Fruit fly (Drosophila melanogaster) whole organism, wandering third instar larva: ENCODE measurements around the gene CG11980.
A peak's percentile ranks its signal among the peaks of the same experiment; 100 is the strongest.

Experiments used
- Abd-B ChIP-seq: fragments of >200 bp; optimal IDR thresholded peaks from 2 replicates; lab custom pipeline; 2017; ENCODE audit warnings: missing biosample characterization, missing genetic modification characterization
- CG32264 ChIP-seq: fragments of 200-800 bp; sonication (Bioruptor generic); optimal IDR thresholded peaks from 2 replicates; lab custom pipeline; 2016; ENCODE audit warnings: missing biosample characterization, missing genetic modification characterization
- CG9705 ChIP-seq: fragments of 200-800 bp; sonication (Bioruptor generic); optimal IDR thresholded peaks from 2 replicates; lab custom pipeline; 2018; ENCODE audit warnings: missing biosample characterization, mild to moderate bottlenecking, missing genetic modification characterization
- CrebA ChIP-seq: fragments of 200-800 bp; sonication (Bioruptor generic); optimal IDR thresholded peaks from 2 replicates; lab custom pipeline; 2016; ENCODE audit warnings: missing biosample characterization, mild to moderate bottlenecking, missing genetic modification characterization, borderline replicate concordance
- Dfd ChIP-seq: fragments of >200 bp; optimal IDR thresholded peaks from 2 replicates; lab custom pipeline; 2017; ENCODE audit warnings: missing biosample characterization, missing genetic modification characterization
- Dif ChIP-seq: fragments of 200-275, 200-300 bp; sonication (Bioruptor generic); optimal IDR thresholded peaks from 2 replicates; lab custom pipeline; 2018; ENCODE audit warnings: missing biosample characterization, missing genetic modification characterization; ENCODE audit not compliant: partially characterized antibody
- GATAd ChIP-seq: sonication (Bioruptor generic); optimal IDR thresholded peaks from 2 replicates; lab custom pipeline; 2016; ENCODE audit warnings: missing biosample characterization, missing genetic modification characterization
- HLH106 ChIP-seq: fragments of 200-800 bp; optimal IDR thresholded peaks from 3 replicates; lab custom pipeline; 2019; ENCODE audit warnings: missing biosample characterization, mild to moderate bottlenecking, missing genetic modification characterization, moderate library complexity
- Hnf4 ChIP-seq: fragments of 200-800 bp; sonication (Bioruptor generic); optimal IDR thresholded peaks from 2 replicates; lab custom pipeline; 2016; ENCODE audit warnings: missing biosample characterization, mild to moderate bottlenecking, missing genetic modification characterization
- Hr78 ChIP-seq: fragments of >200 bp; optimal IDR thresholded peaks from 2 replicates; lab custom pipeline; 2017; ENCODE audit warnings: missing biosample characterization, missing genetic modification characterization
- Hr83 ChIP-seq: fragments of 200-300 bp; sonication (Bioruptor generic); optimal IDR thresholded peaks from 2 replicates; lab custom pipeline; 2016; ENCODE audit warnings: missing biosample characterization, mild to moderate bottlenecking, missing genetic modification characterization, moderate library complexity; ENCODE audit not compliant: poor library complexity, severe bottlenecking
- Jra ChIP-seq: sonication (Bioruptor generic); optimal IDR thresholded peaks from 2 replicates; lab custom pipeline; 2016; ENCODE audit warnings: missing biosample characterization, missing genetic modification characterization
- Mio ChIP-seq: sonication (Bioruptor generic); optimal IDR thresholded peaks from 2 replicates; lab custom pipeline; 2016; ENCODE audit warnings: missing biosample characterization, missing genetic modification characterization
- Myc ChIP-seq: fragments of >200 bp; optimal IDR thresholded peaks from 2 replicates; lab custom pipeline; 2017
- N ChIP-seq: fragments of >200 bp; optimal IDR thresholded peaks from 2 replicates; lab custom pipeline; 2018; ENCODE audit warnings: missing biosample characterization, missing external identifiers, missing genetic modification characterization
- OdsH ChIP-seq: fragments of 200-800 bp; sonication (Bioruptor generic); optimal IDR thresholded peaks from 2 replicates; lab custom pipeline; 2016; ENCODE audit warnings: missing biosample characterization, mild to moderate bottlenecking, missing genetic modification characterization
- Rel ChIP-seq, 2 experiments: fragments of 200-800 bp; sonication (Bioruptor generic) in 1 of 2; optimal IDR thresholded peaks; 2 replicates in 1 of 2; 3 replicates in 1 of 2; lab custom pipeline; 2016 to 2019; ENCODE audit warnings: mild to moderate bottlenecking in 2 of 2, missing biosample characterization in 2 of 2, missing genetic modification characterization in 2 of 2, moderate library complexity in 1 of 2
- Sp1 ChIP-seq: fragments of 200-800 bp; sonication (Bioruptor generic); optimal IDR thresholded peaks from 3 replicates; lab custom pipeline; 2019; ENCODE audit warnings: missing biosample characterization, mild to moderate bottlenecking, missing genetic modification characterization, moderate library complexity
- Vsx2 ChIP-seq: fragments of 200-300, 225-300 bp; sonication (Bioruptor generic); optimal IDR thresholded peaks from 2 replicates; lab custom pipeline; 2018; ENCODE audit warnings: missing biosample characterization, missing genetic modification characterization; ENCODE audit not compliant: partially characterized antibody
- br ChIP-seq: fragments of 200-800 bp; sonication (Bioruptor generic); optimal IDR thresholded peaks from 2 replicates; lab custom pipeline; 2016; ENCODE audit warnings: missing biosample characterization, missing genetic modification characterization
- brk ChIP-seq: fragments of 200-800 bp; sonication (Bioruptor generic); optimal IDR thresholded peaks from 2 replicates; lab custom pipeline; 2016; ENCODE audit warnings: missing biosample characterization, mild to moderate bottlenecking, missing genetic modification characterization
- dl ChIP-seq, 2 experiments: fragments of 175-275, 200-275 bp in 1 of 2; fragments of 200-275 bp in 1 of 2; sonication (Bioruptor generic); optimal IDR thresholded peaks; lab custom pipeline; 2018; ENCODE audit warnings: mild to moderate bottlenecking in 2 of 2, missing biosample characterization in 2 of 2, missing genetic modification characterization in 2 of 2, moderate library complexity in 2 of 2; ENCODE audit not compliant: partially characterized antibody in 2 of 2, insufficient read depth in 1 of 2
- dmrt93B ChIP-seq: fragments of 200-800 bp; sonication (Bioruptor generic); optimal IDR thresholded peaks from 2 replicates; lab custom pipeline; 2018; ENCODE audit warnings: missing biosample characterization, mild to moderate bottlenecking, missing genetic modification characterization
- dsf ChIP-seq: sonication (Bioruptor generic); optimal IDR thresholded peaks from 2 replicates; lab custom pipeline; 2016; ENCODE audit warnings: missing biosample characterization, missing genetic modification characterization, borderline replicate concordance
- ey ChIP-seq: fragments of 200-800 bp; sonication (Bioruptor generic); optimal IDR thresholded peaks from 2 replicates; lab custom pipeline; 2016; ENCODE audit warnings: missing biosample characterization, missing genetic modification characterization
- foxo ChIP-seq, 2 experiments: fragments of 200-800 bp; sonication (Bioruptor generic); optimal IDR thresholded peaks; 2 replicates in 1 of 2; 3 replicates in 1 of 2; lab custom pipeline; 2016 to 2017; ENCODE audit warnings: missing biosample characterization in 2 of 2, missing genetic modification characterization in 2 of 2
- fru ChIP-seq: fragments of 200-800 bp; sonication (Bioruptor generic); optimal IDR thresholded peaks from 3 replicates; lab custom pipeline; 2016; ENCODE audit warnings: missing biosample characterization, mild to moderate bottlenecking, missing genetic modification characterization
- h ChIP-seq: fragments of 200-800 bp; sonication (Bioruptor generic); optimal IDR thresholded peaks from 3 replicates; lab custom pipeline; 2016; ENCODE audit warnings: missing biosample characterization, mild to moderate bottlenecking, missing genetic modification characterization
- jim ChIP-seq: fragments of 175-275, 200-325 bp; sonication (Bioruptor generic); optimal IDR thresholded peaks from 2 replicates; lab custom pipeline; 2016; ENCODE audit warnings: missing biosample characterization, mild to moderate bottlenecking, missing genetic modification characterization
- lola ChIP-seq: fragments of >200 bp; optimal IDR thresholded peaks from 2 replicates; lab custom pipeline; 2017; ENCODE audit warnings: missing biosample characterization, missing genetic modification characterization
- pan ChIP-seq: fragments of >200 bp; optimal IDR thresholded peaks from 2 replicates; lab custom pipeline; 2017
- psq ChIP-seq: fragments of 200-800 bp; sonication (Bioruptor generic); optimal IDR thresholded peaks from 3 replicates; lab custom pipeline; 2017; ENCODE audit warnings: missing biosample characterization, mild to moderate bottlenecking, missing genetic modification characterization, moderate library complexity
- rgr ChIP-seq: fragments of 200-800 bp; sonication (Bioruptor generic); optimal IDR thresholded peaks from 3 replicates; lab custom pipeline; 2016; ENCODE audit warnings: missing biosample characterization, mild to moderate bottlenecking, missing genetic modification characterization
- sage ChIP-seq: fragments of 200-800 bp; sonication (Bioruptor generic); optimal IDR thresholded peaks from 2 replicates; lab custom pipeline; 2016; ENCODE audit warnings: missing biosample characterization, mild to moderate bottlenecking, missing genetic modification characterization
- sv ChIP-seq: fragments of 200-800 bp; sonication (Bioruptor generic); optimal IDR thresholded peaks from 3 replicates; lab custom pipeline; 2016; ENCODE audit warnings: missing biosample characterization, missing genetic modification characterization
- tai ChIP-seq: sonication (Bioruptor generic); optimal IDR thresholded peaks from 2 replicates; lab custom pipeline; 2016; ENCODE audit warnings: missing biosample characterization, missing genetic modification characterization
- usp ChIP-seq: fragments of >200 bp; optimal IDR thresholded peaks from 2 replicates; lab custom pipeline; 2017; ENCODE audit warnings: missing biosample characterization, missing genetic modification characterization
- woc ChIP-seq: sonication (Bioruptor generic); optimal IDR thresholded peaks from 2 replicates; lab custom pipeline; 2016; ENCODE audit warnings: missing biosample characterization, mild to moderate bottlenecking, missing genetic modification characterization

CG11980 gene

dm6 chr3R:9053021-9053420 lies 49.2 kb downstream of the CG11980 start:
- TF ChIP-seq ey = peak; percentile 70
- peak; percentile 56 for TF ChIP-seq HLH106 (tag; lab: Kevin White, UChicago)
- peak; percentile 81 for TF ChIP-seq jim (GFP tag; lab: Kevin White, UChicago)
- no peak for TF ChIP-seq brk
- TF ChIP-seq Mio (GFP tag; lab: Kevin White, UChicago) = no peak
- TF ChIP-seq h (GFP tag; lab: Kevin White, UChicago) = peak; percentile 96
- peak; percentile 75 for TF ChIP-seq br
- peak; percentile 95 for TF ChIP-seq Dif
- peak; percentile 53 to 90 for TF ChIP-seq dl (GFP tag; optimal IDR thresholded peaks at IDR 0.05; lab: Kevin White, UChicago; ENCODE audit: insufficient read depth in 1 of 2, partially characterized antibody in 2 of 2)
- no peak for TF ChIP-seq Abd-B
- peak; percentile 69 for TF ChIP-seq psq (GFP tag; lab: Kevin White, UChicago)
- no peak for TF ChIP-seq Vsx2
- TF ChIP-seq Myc (lab: Kevin White, UChicago) = peak; percentile 59
- no peak for TF ChIP-seq CG9705
- peak; percentile 10 to 77 for TF ChIP-seq foxo (GFP tag; optimal IDR thresholded peaks at IDR 0.05; lab: Kevin White, UChicago)
- TF ChIP-seq fru (GFP tag; lab: Kevin White, UChicago) = peak; percentile 87
- TF ChIP-seq woc = peak; percentile 71
- TF ChIP-seq CG32264 (GFP tag; lab: Kevin White, UChicago) = no peak
- TF ChIP-seq OdsH (GFP tag; lab: Kevin White, UChicago) = peak; percentile 65
- peak; percentile 82 for TF ChIP-seq Jra
- TF ChIP-seq dsf (GFP tag; lab: Kevin White, UChicago) = no peak
- peak; percentile 67 for TF ChIP-seq Hnf4
- peak; percentile 72 for TF ChIP-seq Sp1
- TF ChIP-seq sv = peak; percentile 37
- peak; percentile 79 for TF ChIP-seq rgr (GFP tag; lab: Kevin White, UChicago)
- peak; percentile 85 for TF ChIP-seq Hr83 (GFP tag; lab: Kevin White, UChicago)
- no peak for TF ChIP-seq pan (lab: Kevin White, UChicago)
- no peak for TF ChIP-seq GATAd

dm6 chr3R:9053850-9054441 lies 50.1 kb downstream of the CG11980 start:
- TF ChIP-seq dmrt93B (GFP tag; lab: Kevin White, UChicago) = peak; percentile 66
- TF ChIP-seq Hr83 (GFP tag; lab: Kevin White, UChicago) = peak; percentile 45
- peak; percentile 71 for TF ChIP-seq ey
- TF ChIP-seq HLH106 (tag; lab: Kevin White, UChicago) = peak; percentile 72
- peak; percentile 50 for TF ChIP-seq woc
- TF ChIP-seq CG9705 = peak; percentile 4
- TF ChIP-seq Mio (GFP tag; lab: Kevin White, UChicago) = no peak
- peak; percentile 75 for TF ChIP-seq Dif
- TF ChIP-seq Rel (GFP tag; optimal IDR thresholded peaks at IDR 0.05; lab: Kevin White, UChicago) = no peak
- TF ChIP-seq Rel (tag; optimal IDR thresholded peaks at IDR 0.05; lab: Kevin White, UChicago) = no peak
- TF ChIP-seq fru (GFP tag; lab: Kevin White, UChicago) = peak; percentile 76
- TF ChIP-seq Hr78 (GFP tag; lab: Kevin White, UChicago) = no peak
- peak; percentile 66 for TF ChIP-seq br
- no peak for TF ChIP-seq pan (lab: Kevin White, UChicago)
- no peak for TF ChIP-seq N (GFP tag; lab: Kevin White, UChicago)
- TF ChIP-seq GATAd = no peak
- no peak for TF ChIP-seq Dfd (GFP tag; lab: Kevin White, UChicago)
- TF ChIP-seq sv = no peak
- TF ChIP-seq tai (GFP tag; lab: Kevin White, UChicago) = no peak
- TF ChIP-seq brk = no peak
- peak; percentile 50 for TF ChIP-seq CG32264 (GFP tag; lab: Kevin White, UChicago)
- TF ChIP-seq h (GFP tag; lab: Kevin White, UChicago) = peak; percentile 51
- no peak for TF ChIP-seq jim (GFP tag; lab: Kevin White, UChicago)
- no peak for TF ChIP-seq Hnf4
- TF ChIP-seq Myc (lab: Kevin White, UChicago) = no peak
- TF ChIP-seq Jra = no peak
- peak; percentile 24 for TF ChIP-seq rgr (GFP tag; lab: Kevin White, UChicago)
- TF ChIP-seq usp (GFP tag; lab: Kevin White, UChicago) = no peak
- TF ChIP-seq CrebA = no peak
- TF ChIP-seq Sp1 = peak; percentile 57
- no peak for TF ChIP-seq lola (GFP tag; lab: Kevin White, UChicago)
- TF ChIP-seq foxo (GFP tag; optimal IDR thresholded peaks at IDR 0.05; lab: Kevin White, UChicago) = peak in 1 of 2 experiments; percentile 73
- TF ChIP-seq sage (GFP tag; lab: Kevin White, UChicago) = no peak
- TF ChIP-seq Abd-B = no peak
- no peak for TF ChIP-seq Vsx2
- TF ChIP-seq dsf (GFP tag; lab: Kevin White, UChicago) = no peak
- no peak for TF ChIP-seq dl (GFP tag; optimal IDR thresholded peaks at IDR 0.05; lab: Kevin White, UChicago; ENCODE audit: insufficient read depth in 1 of 2, partially characterized antibody in 2 of 2)
- TF ChIP-seq OdsH (GFP tag; lab: Kevin White, UChicago) = no peak
- TF ChIP-seq psq (GFP tag; lab: Kevin White, UChicago) = peak; percentile 42
